Fruit fly (Drosophila melanogaster) whole organism, wandering third instar larva: ENCODE measurements around the gene CG3857.

ENCODE experiments used
- CrebA ChIP-seq: fragments of 200-800 bp; sonication (Bioruptor generic); optimal IDR thresholded peaks from 2 replicates; lab custom pipeline; 2016; ENCODE audit warnings: missing biosample characterization, mild to moderate bottlenecking, missing genetic modification characterization, borderline replicate concordance
- Dif ChIP-seq: fragments of 200-275, 200-300 bp; sonication (Bioruptor generic); optimal IDR thresholded peaks from 2 replicates; lab custom pipeline; 2018; ENCODE audit warnings: missing biosample characterization, missing genetic modification characterization; ENCODE audit not compliant: partially characterized antibody
- HLH106 ChIP-seq: fragments of 200-800 bp; optimal IDR thresholded peaks from 3 replicates; lab custom pipeline; 2019; ENCODE audit warnings: missing biosample characterization, mild to moderate bottlenecking, missing genetic modification characterization, moderate library complexity
- Mio ChIP-seq: sonication (Bioruptor generic); optimal IDR thresholded peaks from 2 replicates; lab custom pipeline; 2016; ENCODE audit warnings: missing biosample characterization, missing genetic modification characterization
- Myc ChIP-seq: fragments of >200 bp; optimal IDR thresholded peaks from 2 replicates; lab custom pipeline; 2017
- N ChIP-seq: fragments of >200 bp; optimal IDR thresholded peaks from 2 replicates; lab custom pipeline; 2018; ENCODE audit warnings: missing biosample characterization, missing external identifiers, missing genetic modification characterization
- OdsH ChIP-seq: fragments of 200-800 bp; sonication (Bioruptor generic); optimal IDR thresholded peaks from 2 replicates; lab custom pipeline; 2016; ENCODE audit warnings: missing biosample characterization, mild to moderate bottlenecking, missing genetic modification characterization
- br ChIP-seq: fragments of 200-800 bp; sonication (Bioruptor generic); optimal IDR thresholded peaks from 2 replicates; lab custom pipeline; 2016; ENCODE audit warnings: missing biosample characterization, missing genetic modification characterization
- dsf ChIP-seq: sonication (Bioruptor generic); optimal IDR thresholded peaks from 2 replicates; lab custom pipeline; 2016; ENCODE audit warnings: missing biosample characterization, missing genetic modification characterization, borderline replicate concordance
- fru ChIP-seq: fragments of 200-800 bp; sonication (Bioruptor generic); optimal IDR thresholded peaks from 3 replicates; lab custom pipeline; 2016; ENCODE audit warnings: missing biosample characterization, mild to moderate bottlenecking, missing genetic modification characterization
- h ChIP-seq: fragments of 200-800 bp; sonication (Bioruptor generic); optimal IDR thresholded peaks from 3 replicates; lab custom pipeline; 2016; ENCODE audit warnings: missing biosample characterization, mild to moderate bottlenecking, missing genetic modification characterization
- lola ChIP-seq: fragments of >200 bp; optimal IDR thresholded peaks from 2 replicates; lab custom pipeline; 2017; ENCODE audit warnings: missing biosample characterization, missing genetic modification characterization
- psq ChIP-seq: fragments of 200-800 bp; sonication (Bioruptor generic); optimal IDR thresholded peaks from 3 replicates; lab custom pipeline; 2017; ENCODE audit warnings: missing biosample characterization, mild to moderate bottlenecking, missing genetic modification characterization, moderate library complexity

- no peak for TF ChIP-seq br (GFP tag; lab: Kevin White, UChicago)
- no peak for TF ChIP-seq dsf (GFP tag; lab: Kevin White, UChicago)
- TF ChIP-seq Dif (GFP tag; lab: Kevin White, UChicago), result no peak
- no peak for TF ChIP-seq OdsH
- peak; percentile 26 for TF ChIP-seq h (GFP tag; lab: Kevin White, UChicago)
- TF ChIP-seq Myc (lab: Kevin White, UChicago), result no peak
- no peak for TF ChIP-seq CrebA (GFP tag; lab: Kevin White, UChicago)
- TF ChIP-seq N (GFP tag; lab: Kevin White, UChicago), result no peak
- TF ChIP-seq lola (GFP tag; lab: Kevin White, UChicago), result no peak
- no peak for TF ChIP-seq Mio (GFP tag; lab: Kevin White, UChicago)
- peak; percentile 8 for TF ChIP-seq HLH106
- TF ChIP-seq psq, result no peak
- TF ChIP-seq fru (GFP tag; lab: Kevin White, UChicago), result no peak
Observed at dm6 chrX:1922765-1923501, 16.9 kb downstream of the CG3857 start, which contains the start of the genes eIF2Bepsilon and Ocrl.
